Worm (Caenorhabditis elegans): ENCODE data around the gene K09E9.4.

DNA sequence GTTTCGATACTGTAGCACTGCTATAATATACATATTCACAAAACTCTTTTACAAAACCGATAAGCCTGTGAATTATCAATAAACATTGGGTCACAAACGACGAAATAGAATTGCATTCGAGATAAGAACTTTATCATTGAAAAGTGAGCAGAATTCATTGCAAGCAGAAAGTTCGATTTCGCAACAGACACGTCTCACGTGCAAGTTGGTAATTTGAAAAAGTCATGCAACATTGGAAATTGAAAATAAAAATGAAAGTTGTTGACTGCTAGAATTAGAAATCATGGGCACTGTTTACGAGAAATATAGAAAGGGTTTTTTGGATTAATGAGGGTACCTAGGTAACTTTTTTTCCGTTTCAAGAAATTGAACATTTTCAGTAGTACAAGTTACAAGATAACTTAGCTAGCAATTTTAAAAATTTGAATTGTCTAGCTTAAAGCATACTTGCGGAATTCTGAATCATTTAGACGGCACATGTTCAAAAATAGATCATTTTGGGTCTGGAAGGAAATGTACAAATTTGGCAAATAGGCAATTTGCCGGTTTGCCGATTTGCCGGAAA, 19.6 kb downstream of the K09E9.4 start:
- TF ChIP-seq F57C9.4 (tag; optimal IDR thresholded peaks at IDR 0.05) (no peak), ama-1 (optimal IDR thresholded peaks at IDR 0.05) (no peak), ama-1 (GFP tag; optimal IDR thresholded peaks at IDR 0.05) (peak in 1 of 2 experiments; percentile 76), aptf-2 (GFP tag; conservative IDR thresholded peaks at IDR 0.05) (no peak), ceh-40 (GFP tag; IDR thresholded peaks at IDR 0.05) (no peak), Y79H2A.3 (GFP tag; conservative IDR thresholded peaks at IDR 0.05) (no peak), F23B12.7 (tag; optimal IDR thresholded peaks at IDR 0.05; ENCODE audit: insufficient read depth) (peak; percentile 20), snpc-4 (GFP tag; optimal IDR thresholded peaks at IDR 0.05) (no peak), snpc-4 (tag; optimal IDR thresholded peaks at IDR 0.05) (peak in 3 of 4 experiments; percentile 35 to 66 (median 41)), athp-1 (tag; optimal IDR thresholded peaks at IDR 0.05) (no peak), dpl-1 (GFP tag; optimal IDR thresholded peaks at IDR 0.05) (no peak), sdz-38 (tag; optimal IDR thresholded peaks at IDR 0.05) (peak; percentile 51), nfya-1 (tag; optimal IDR thresholded peaks at IDR 0.05; ENCODE audit: borderline replicate concordance, insufficient read depth) (no peak), rcor-1 (GFP tag; IDR thresholded peaks at IDR 0.05) (peak; percentile 52), F49E8.2 (tag; optimal IDR thresholded peaks at IDR 0.05; ENCODE audit: insufficient read depth) (no peak)
